Worm (Caenorhabditis elegans) whole organism, L4/young adult: Measurements from ENCODE around the gene T24C2.3.

ENCODE experiments used
- W03F9.2 ChIP-seq: fragments of 150-350 bp; optimal IDR thresholded peaks from 2 replicates; lab custom pipeline; 2014; ENCODE audit warnings: missing biosample characterization, missing genetic modification characterization
- dao-5 ChIP-seq: sonication (generic microtip); optimal IDR thresholded peaks from 2 replicates; lab custom pipeline; 2016; ENCODE audit warnings: missing genotype, missing genetic modification characterization, moderate library complexity, missing compliant biosample characterization

ce11 chrX:14539468-14539867 is 3.9 kb upstream of the T24C2.3 start:
- TF ChIP-seq W03F9.2 (tag; lab: Kevin White, UChicago) (no peak), dao-5 (tag; lab: Kevin White, UChicago) (no peak)
